Fruit fly (Drosophila melanogaster): ENCODE results near the gene CG42489.
A peak's percentile ranks its signal among the peaks of the same experiment; 100 is the strongest.

The CG42489 gene

DNA sequence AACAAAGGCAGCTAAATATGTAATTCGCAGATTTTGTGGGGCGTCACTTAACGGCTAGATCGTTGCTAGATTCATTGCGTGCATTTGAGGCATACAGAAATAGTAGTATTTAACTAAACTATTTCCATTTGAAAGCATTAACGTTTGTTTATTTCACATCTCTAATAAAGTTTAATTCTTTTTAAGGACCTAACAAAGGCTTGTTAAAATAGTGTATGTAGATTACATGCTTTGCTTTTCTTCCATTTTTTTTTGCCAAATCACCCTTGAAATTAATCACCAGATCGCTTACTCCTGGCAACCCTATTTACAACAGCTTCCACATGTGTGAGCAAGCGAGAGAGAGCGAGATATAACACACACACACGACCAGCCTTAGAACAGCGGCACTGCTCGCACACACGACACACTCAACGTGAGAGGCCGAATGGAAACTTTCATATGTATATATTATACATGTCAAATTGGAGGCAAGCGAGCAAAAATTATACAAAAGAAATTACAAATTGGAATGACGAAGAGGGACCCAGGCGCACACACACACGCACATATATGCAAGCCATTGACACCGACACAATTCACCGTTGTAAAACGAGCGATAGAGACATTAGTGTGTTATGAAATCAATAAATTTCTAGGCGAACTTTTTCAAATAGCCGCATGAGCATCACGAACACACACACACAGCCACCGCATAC is 4.8 kb upstream of the CG42489 start:
- TF ChIP-seq pan (optimal IDR thresholded peaks at IDR 0.05) (no peak), Dll (optimal IDR thresholded peaks at IDR 0.05) (no peak), psq (optimal IDR thresholded peaks at IDR 0.05) (no peak), CG8478 (optimal IDR thresholded peaks at IDR 0.05) (peak; percentile 45), EcR (GFP tag; optimal IDR thresholded peaks at IDR 0.05) (no peak), usp (GFP tag; optimal IDR thresholded peaks at IDR 0.05) (no peak)

DNA sequence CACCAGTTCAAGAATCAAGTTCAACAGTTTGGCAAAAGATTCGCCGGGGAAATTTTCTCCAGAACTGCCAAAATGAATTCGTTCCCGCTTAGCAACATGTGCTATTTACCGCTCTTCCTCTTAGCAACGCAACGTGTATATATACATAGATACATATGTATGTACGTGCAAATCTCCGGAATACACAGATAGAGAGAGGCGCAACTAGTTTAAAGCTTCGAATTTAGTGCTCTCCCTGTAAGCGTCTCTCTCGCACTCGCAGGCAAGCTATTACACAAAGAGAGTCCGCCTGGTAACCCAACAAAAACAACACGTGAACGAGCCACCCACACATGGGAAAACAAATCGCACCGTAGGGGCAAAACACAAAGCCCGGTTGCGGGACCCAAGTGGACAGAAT is 4.1 kb upstream of the CG42489 start:
- TF ChIP-seq Dll (optimal IDR thresholded peaks at IDR 0.05), result no peak
- no peak for TF ChIP-seq psq (optimal IDR thresholded peaks at IDR 0.05)
- TF ChIP-seq CG8478 (optimal IDR thresholded peaks at IDR 0.05), result no peak

- TF ChIP-seq CG8478 (optimal IDR thresholded peaks at IDR 0.05), result no peak
- no peak for TF ChIP-seq EcR (GFP tag; optimal IDR thresholded peaks at IDR 0.05)
- no peak for TF ChIP-seq pan (optimal IDR thresholded peaks at IDR 0.05)
- TF ChIP-seq Dll (optimal IDR thresholded peaks at IDR 0.05), result no peak
- TF ChIP-seq usp (GFP tag; optimal IDR thresholded peaks at IDR 0.05), result no peak
- no peak for TF ChIP-seq psq (optimal IDR thresholded peaks at IDR 0.05)
Measured at dm6 chr3R:8654058-8654457, 508 bp downstream of the CG42489 start.

DNA sequence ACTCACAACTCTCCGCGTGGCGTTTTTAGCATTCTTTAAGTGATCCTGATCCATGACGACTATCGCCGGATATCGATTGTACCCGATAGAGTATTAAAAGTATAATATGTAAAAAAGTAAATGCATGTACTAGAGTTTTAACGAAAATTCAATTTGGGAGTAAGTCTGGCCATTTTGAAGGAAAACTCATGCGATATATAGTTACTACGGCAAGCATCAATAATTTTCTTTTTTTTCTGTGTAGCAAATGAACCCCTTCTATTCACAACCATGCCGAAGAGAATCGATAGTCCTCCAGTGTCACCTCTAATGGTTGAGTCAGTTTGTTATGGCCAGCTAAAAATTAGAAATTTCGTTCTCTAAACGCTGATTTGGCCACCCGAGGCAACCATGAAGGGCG is 1.8 kb downstream of the CG42489 start, which contains the start of the genes Sys1 and Dhod:
Gene Sys1 (plus strand): TSS at position 91 of the 400 bp plus-strand sequence.
Gene Dhod (minus strand): TSS at position 186 of the 400 bp plus-strand sequence.
- TF ChIP-seq usp (GFP tag; optimal IDR thresholded peaks at IDR 0.05), result no peak
- no peak for TF ChIP-seq CG8478 (optimal IDR thresholded peaks at IDR 0.05)
- TF ChIP-seq pan (optimal IDR thresholded peaks at IDR 0.05), result no peak
- TF ChIP-seq EcR (GFP tag; optimal IDR thresholded peaks at IDR 0.05), result no peak
- TF ChIP-seq psq (optimal IDR thresholded peaks at IDR 0.05), result no peak
- TF ChIP-seq Dll (optimal IDR thresholded peaks at IDR 0.05), result no peak

DNA sequence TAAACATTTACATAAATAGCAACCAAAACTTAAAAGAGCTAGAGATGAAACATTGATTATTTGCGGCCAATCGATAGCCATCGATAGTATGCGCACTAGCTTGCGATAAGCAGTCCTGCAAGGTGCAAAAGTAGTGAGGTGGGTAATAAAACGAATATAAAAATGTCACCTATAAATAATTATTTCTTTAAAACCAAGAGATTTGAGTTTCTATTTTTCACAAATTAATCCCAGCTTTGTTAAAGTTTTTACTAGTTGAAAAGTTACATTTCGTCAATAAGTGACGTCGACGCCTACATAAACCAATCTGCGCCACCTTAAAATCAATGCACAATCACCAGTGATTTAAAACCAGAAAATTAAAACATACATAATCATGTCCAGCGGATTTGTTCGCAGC is 3.8 kb downstream of the CG42489 start, which contains the start of the genes Mkk4 and SLIRP2:
Gene Mkk4 (minus strand): TSS at position 56 of the 400 bp plus-strand sequence.
Gene SLIRP2 (plus strand): TSS at position 344 of the 400 bp plus-strand sequence.
- no peak for TF ChIP-seq psq (optimal IDR thresholded peaks at IDR 0.05)
- TF ChIP-seq usp (GFP tag; optimal IDR thresholded peaks at IDR 0.05), result no peak
- no peak for TF ChIP-seq EcR (GFP tag; optimal IDR thresholded peaks at IDR 0.05)
- no peak for TF ChIP-seq pan (optimal IDR thresholded peaks at IDR 0.05)
- no peak for TF ChIP-seq Dll (optimal IDR thresholded peaks at IDR 0.05)
- TF ChIP-seq CG8478 (optimal IDR thresholded peaks at IDR 0.05), result no peak

DNA sequence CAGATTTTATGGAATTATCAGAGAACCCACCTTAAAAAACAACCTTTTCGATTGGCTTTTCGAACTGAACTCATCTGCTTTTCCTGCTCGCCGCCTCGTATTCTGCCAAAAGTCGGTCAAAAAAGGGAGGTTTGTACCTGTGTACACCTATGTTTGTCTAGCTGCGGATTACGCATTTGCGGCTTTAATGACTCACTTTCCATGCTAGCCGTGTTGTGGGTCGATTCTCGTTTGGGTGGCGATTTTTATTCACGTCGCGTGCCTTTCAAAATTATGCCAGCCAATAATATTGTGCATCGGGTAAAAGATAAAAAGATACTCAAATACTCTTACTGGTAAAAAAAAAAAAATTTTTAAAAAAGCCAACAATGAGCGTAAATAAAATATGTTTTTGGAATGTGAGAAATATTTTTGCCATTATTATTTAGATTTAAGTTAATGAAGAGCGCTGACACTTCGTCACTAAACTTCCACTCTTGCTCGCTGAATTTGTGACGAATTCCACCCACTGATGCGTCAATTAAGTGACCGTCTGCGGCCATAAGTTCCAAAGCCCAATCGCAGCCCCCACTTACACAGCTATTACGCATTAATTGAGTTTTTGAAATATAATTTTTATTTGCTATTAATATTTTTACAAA is 8.9 kb downstream of the CG42489 start, which contains the start of gene Cyp313b1:
Gene Cyp313b1 (minus strand): TSS at position 71 of the 641 bp plus-strand sequence.
- TF ChIP-seq CG8478 (optimal IDR thresholded peaks at IDR 0.05) (no peak), psq (optimal IDR thresholded peaks at IDR 0.05) (no peak), pan (optimal IDR thresholded peaks at IDR 0.05) (no peak), usp (GFP tag; optimal IDR thresholded peaks at IDR 0.05) (no peak), Dll (optimal IDR thresholded peaks at IDR 0.05) (no peak), EcR (GFP tag; optimal IDR thresholded peaks at IDR 0.05) (no peak)

dm6 chr3R:8642376-8642966 is 12.1 kb downstream of the CG42489 start:
- TF ChIP-seq usp (GFP tag; optimal IDR thresholded peaks at IDR 0.05) (no peak), pan (optimal IDR thresholded peaks at IDR 0.05) (no peak), EcR (GFP tag; optimal IDR thresholded peaks at IDR 0.05) (no peak)

DNA sequence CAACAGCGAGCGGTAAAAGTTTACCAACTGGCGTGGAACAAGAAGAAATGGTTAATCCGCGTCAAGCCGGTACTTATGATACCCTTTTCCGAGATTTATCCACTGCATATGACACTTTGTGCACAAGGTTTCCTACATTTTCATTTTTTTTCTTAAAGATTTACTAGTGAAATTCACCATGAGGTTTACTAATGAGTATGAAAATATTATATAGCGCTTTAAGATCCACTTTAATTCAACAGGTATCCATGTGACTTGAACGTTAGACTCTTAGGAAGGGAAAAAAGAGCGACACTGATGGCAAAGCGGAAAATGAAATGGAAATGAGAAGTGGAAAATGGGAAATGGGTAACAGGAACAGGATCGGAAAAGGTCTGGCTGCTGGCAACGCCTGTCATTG is 15.9 kb downstream of the CG42489 start:
- TF ChIP-seq pan (optimal IDR thresholded peaks at IDR 0.05) (no peak), Dll (optimal IDR thresholded peaks at IDR 0.05) (no peak), CG8478 (optimal IDR thresholded peaks at IDR 0.05) (no peak), psq (optimal IDR thresholded peaks at IDR 0.05) (no peak), EcR (GFP tag; optimal IDR thresholded peaks at IDR 0.05) (no peak), usp (GFP tag; optimal IDR thresholded peaks at IDR 0.05) (no peak)

DNA sequence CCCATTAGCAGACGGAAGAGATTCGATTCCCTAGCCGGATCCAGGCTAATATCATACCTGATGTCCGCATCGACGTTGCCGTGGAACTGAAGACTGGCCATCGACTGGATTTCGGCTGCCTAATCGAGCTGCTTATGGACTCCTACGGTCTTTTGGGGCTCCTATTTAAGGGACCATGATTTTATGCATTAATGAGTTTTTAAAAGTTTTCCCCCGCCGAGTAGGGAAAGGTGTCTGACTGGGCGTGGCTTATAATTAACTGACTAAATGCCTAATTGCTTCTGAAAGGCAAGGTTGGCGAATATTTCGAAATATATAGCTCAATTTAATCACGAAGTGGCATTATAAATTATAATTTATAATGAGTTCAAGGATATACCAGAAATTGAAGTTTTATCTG is 18.8 kb downstream of the CG42489 start, which contains the start of gene Or85e:
Gene Or85e (minus strand): TSS at position 101 of the 400 bp plus-strand sequence.
- no peak for TF ChIP-seq Dll (optimal IDR thresholded peaks at IDR 0.05)
- TF ChIP-seq usp (GFP tag; optimal IDR thresholded peaks at IDR 0.05), result no peak
- TF ChIP-seq EcR (GFP tag; optimal IDR thresholded peaks at IDR 0.05), result no peak
- no peak for TF ChIP-seq CG8478 (optimal IDR thresholded peaks at IDR 0.05)
- TF ChIP-seq pan (optimal IDR thresholded peaks at IDR 0.05), result no peak
- TF ChIP-seq psq (optimal IDR thresholded peaks at IDR 0.05), result no peak

dm6 chr3R:8620737-8621136 is 33.8 kb downstream of the CG42489 start:
- TF ChIP-seq EcR (GFP tag; optimal IDR thresholded peaks at IDR 0.05) (no peak), Dll (optimal IDR thresholded peaks at IDR 0.05) (no peak), psq (optimal IDR thresholded peaks at IDR 0.05) (no peak), pan (optimal IDR thresholded peaks at IDR 0.05) (no peak), CG8478 (optimal IDR thresholded peaks at IDR 0.05) (no peak), usp (GFP tag; optimal IDR thresholded peaks at IDR 0.05) (no peak)

DNA sequence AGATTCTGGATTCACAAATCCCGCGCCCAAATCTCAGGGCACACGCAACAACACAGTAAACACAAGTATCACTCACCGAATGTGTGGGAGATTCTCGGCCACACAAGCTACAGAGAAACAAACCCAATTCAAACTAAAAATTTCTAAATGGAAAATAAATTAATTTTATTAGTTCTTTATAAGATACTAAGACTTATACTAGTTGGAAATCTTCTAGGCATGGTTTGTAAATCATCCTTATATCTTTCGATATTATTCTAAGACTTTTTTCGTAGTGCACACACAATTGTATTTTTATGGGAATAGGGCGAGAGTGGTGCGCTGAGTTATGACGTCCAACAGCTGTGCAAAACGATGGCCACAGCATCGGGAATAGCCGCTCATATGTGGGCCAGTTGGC is 35.5 kb downstream of the CG42489 start:
- TF ChIP-seq CG8478 (optimal IDR thresholded peaks at IDR 0.05), result no peak
- no peak for TF ChIP-seq EcR (GFP tag; optimal IDR thresholded peaks at IDR 0.05)
- TF ChIP-seq pan (optimal IDR thresholded peaks at IDR 0.05), result no peak
- TF ChIP-seq usp (GFP tag; optimal IDR thresholded peaks at IDR 0.05), result no peak
- TF ChIP-seq psq (optimal IDR thresholded peaks at IDR 0.05), result no peak

DNA sequence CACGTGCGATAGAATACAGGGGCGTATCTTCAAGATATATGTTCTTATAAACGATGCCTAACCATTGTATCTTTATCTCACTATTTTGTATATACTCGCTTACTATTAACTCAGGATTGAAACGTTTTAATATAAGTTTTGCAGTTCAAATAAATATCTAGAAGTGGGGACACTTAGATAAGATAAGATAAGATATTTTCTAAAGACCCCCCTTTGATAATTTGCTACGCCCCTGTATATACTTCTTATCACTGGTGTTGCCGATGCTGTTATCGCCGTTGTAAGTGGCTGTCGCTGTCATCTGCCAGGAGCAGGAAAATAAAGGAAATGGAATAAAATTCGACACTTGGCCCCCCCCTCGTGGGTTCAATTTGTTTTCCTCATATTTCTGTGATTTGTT is 38.4 kb downstream of the CG42489 start:
- TF ChIP-seq psq (optimal IDR thresholded peaks at IDR 0.05) (no peak), pan (optimal IDR thresholded peaks at IDR 0.05) (no peak), CG8478 (optimal IDR thresholded peaks at IDR 0.05) (no peak), EcR (GFP tag; optimal IDR thresholded peaks at IDR 0.05) (no peak), usp (GFP tag; optimal IDR thresholded peaks at IDR 0.05) (no peak), Dll (optimal IDR thresholded peaks at IDR 0.05) (no peak)
